Worm (Caenorhabditis elegans) whole organism, mixed stage, embryonic: ENCODE results near the gene F38E11.6.

Experiments used
- ceh-83 ChIP-seq: fragments of 200-800 bp; sonication (Bioruptor generic); optimal IDR thresholded peaks from 2 replicates; lab custom pipeline; 2018; ENCODE audit warnings: mild to moderate bottlenecking, missing genetic modification characterization, missing compliant biosample characterization
- ces-1 ChIP-seq: fragments of 150-350 bp; optimal IDR thresholded peaks from 2 replicates; lab custom pipeline; 2014; ENCODE audit warnings: missing biosample characterization, missing genetic modification reagents, missing genetic modification characterization
- lin-13 ChIP-seq: fragments of 150-350 bp; optimal IDR thresholded peaks from 2 replicates; lab custom pipeline; 2014; ENCODE audit warnings: missing biosample characterization, missing genetic modification characterization
- lsy-2 ChIP-seq: fragments of 150-350 bp; optimal IDR thresholded peaks from 2 replicates; lab custom pipeline; 2014; ENCODE audit warnings: missing biosample characterization, missing genetic modification characterization
- nhr-12 ChIP-seq: fragments of 150-350 bp; optimal IDR thresholded peaks from 2 replicates; lab custom pipeline; 2014; ENCODE audit warnings: missing biosample characterization, missing genetic modification characterization
- nhr-237 ChIP-seq: fragments of 150-350 bp; optimal IDR thresholded peaks from 2 replicates; lab custom pipeline; 2014; ENCODE audit warnings: missing biosample characterization, missing genetic modification characterization
- nhr-28 ChIP-seq: fragments of 150-350 bp; optimal IDR thresholded peaks from 2 replicates; lab custom pipeline; 2014; ENCODE audit warnings: missing biosample characterization, missing genetic modification characterization
- pha-4 ChIP-seq: fragments of 150-350 bp; optimal IDR thresholded peaks from 2 replicates; lab custom pipeline; 2018; ENCODE audit warnings: missing biosample characterization, missing genetic modification reagents, missing genetic modification characterization
- ztf-11 ChIP-seq: fragments of 150-350 bp; optimal IDR thresholded peaks from 2 replicates; lab custom pipeline; 2014; ENCODE audit warnings: missing biosample characterization, missing genetic modification characterization

- TF ChIP-seq nhr-237 (no peak), pha-4 (tag; lab: Kevin White, UChicago) (no peak), ceh-83 (GFP tag; lab: Kevin White, UChicago) (no peak), ztf-11 (tag; lab: Kevin White, UChicago) (no peak), lsy-2 (tag; lab: Kevin White, UChicago) (no peak), lin-13 (no peak), nhr-28 (no peak), nhr-12 (tag; lab: Kevin White, UChicago) (no peak), ces-1 (GFP tag; lab: Kevin White, UChicago) (no peak)
Measured at ce11 chrIV:9438753-9439152, 28.6 kb downstream of the F38E11.6 start.
